Fruit fly (Drosophila melanogaster) whole organism, embryonic: ENCODE data around the gene idc.
A peak's percentile ranks its signal among the peaks of the same experiment; 100 is the strongest.

Source experiments
- Bteb2 ChIP-seq: fragments of 200-800 bp; sonication (Bioruptor generic); optimal IDR thresholded peaks from 2 replicates; lab custom pipeline; 2016; ENCODE audit warnings: missing biosample characterization, missing genetic modification characterization
- CG10431 ChIP-seq: fragments of 200-800 bp; sonication (Bioruptor generic); optimal IDR thresholded peaks from 3 replicates; lab custom pipeline; 2018; ENCODE audit warnings: missing biosample characterization, mild to moderate bottlenecking, missing genetic modification characterization
- CG10565 ChIP-seq: fragments of 200-800 bp; sonication (Bioruptor generic); optimal IDR thresholded peaks from 3 replicates; lab custom pipeline; 2016; ENCODE audit warnings: missing biosample characterization, mild to moderate bottlenecking, missing genetic modification characterization
- CG11456 ChIP-seq: fragments of 200-800 bp; sonication (Bioruptor generic); IDR thresholded peaks from 3 replicates; pipeline ENCODE4 v1.3.6; 2022; ENCODE audit warnings: missing biosample characterization, missing genetic modification characterization
- CG12769 ChIP-seq: fragments of 200-800 bp; sonication (Bioruptor generic); optimal IDR thresholded peaks from 2 replicates; lab custom pipeline; 2019; ENCODE audit warnings: missing biosample characterization, mild to moderate bottlenecking, missing genetic modification characterization, moderate library complexity
- CG13624 ChIP-seq: fragments of 200-800 bp; sonication (Bioruptor generic); optimal IDR thresholded peaks from 2 replicates; lab custom pipeline; 2016; ENCODE audit warnings: missing biosample characterization, missing genetic modification characterization
- CG14965 ChIP-seq: fragments of 200-800 bp; sonication (Bioruptor generic); optimal IDR thresholded peaks from 2 replicates; lab custom pipeline; 2016; ENCODE audit warnings: missing biosample characterization, missing genetic modification characterization, borderline replicate concordance
- CG3065 ChIP-seq: fragments of 200-800 bp; sonication (Bioruptor generic); optimal IDR thresholded peaks from 2 replicates; lab custom pipeline; 2016; ENCODE audit warnings: missing biosample characterization, missing genetic modification characterization
- CG34376 ChIP-seq: fragments of 200-800 bp; sonication (Bioruptor generic); optimal IDR thresholded peaks from 2 replicates; lab custom pipeline; 2018; ENCODE audit warnings: missing biosample characterization, mild to moderate bottlenecking, missing genetic modification characterization
- CG34422 ChIP-seq: fragments of 200-800 bp; sonication (Bioruptor generic); IDR thresholded peaks from 3 replicates; pipeline ENCODE4 v1.3.6; 2022; ENCODE audit warnings: missing biosample characterization, missing genetic modification characterization
- CG7839 ChIP-seq: fragments of 200-800 bp; sonication (Bioruptor generic); optimal IDR thresholded peaks from 3 replicates; lab custom pipeline; 2018; ENCODE audit warnings: missing biosample characterization, mild to moderate bottlenecking, missing genetic modification characterization, moderate library complexity
- CG8281 ChIP-seq: fragments of 200-800 bp; sonication (Bioruptor generic); optimal IDR thresholded peaks from 2 replicates; lab custom pipeline; 2018; ENCODE audit warnings: missing biosample characterization, mild to moderate bottlenecking, missing genetic modification characterization, moderate library complexity
- CG8359 ChIP-seq: fragments of 200-800 bp; sonication (Bioruptor generic); optimal IDR thresholded peaks from 2 replicates; lab custom pipeline; 2017; ENCODE audit warnings: missing biosample characterization, mild to moderate bottlenecking, missing genetic modification characterization, borderline replicate concordance
- Dip2 ChIP-seq: fragments of 200-800 bp; sonication (Bioruptor generic); IDR thresholded peaks from 2 replicates; pipeline ENCODE4 v1.3.6; 2022; ENCODE audit warnings: missing biosample characterization, missing genetic modification characterization
- Ets65A ChIP-seq: fragments of 200-800 bp; sonication (Bioruptor generic); peaks from one replicate; lab custom pipeline; 2016; ENCODE audit warnings: missing biosample characterization, missing genetic modification characterization
- GATAe ChIP-seq: fragments of 200-800 bp; sonication (Bioruptor generic); conservative IDR thresholded peaks from 2 replicates; pipeline ENCODE4 v1.3.6; 2022; ENCODE audit warnings: missing biosample characterization, missing genetic modification characterization
- Hr78 ChIP-seq, 2 experiments: fragments of 200-800 bp in 1 of 2; fragments of >200 bp in 1 of 2; sonication (Bioruptor generic) in 1 of 2; optimal IDR thresholded peaks; 2 replicates each; lab custom pipeline; 2017 to 2019; ENCODE audit warnings: missing biosample characterization in 2 of 2, missing genetic modification characterization in 2 of 2, mild to moderate bottlenecking in 1 of 2, moderate library complexity in 1 of 2
- Med ChIP-seq: fragments of 200-800 bp; sonication (Bioruptor generic); peaks from one replicate; lab custom pipeline; 2016; ENCODE audit warnings: missing biosample characterization, missing genetic modification characterization, mild to moderate bottlenecking, inconsistent platforms, moderate library complexity
- Sox100B ChIP-seq: fragments of 200-800 bp; sonication (Bioruptor generic); optimal IDR thresholded peaks from 3 replicates; lab custom pipeline; 2018; ENCODE audit warnings: missing biosample characterization, mild to moderate bottlenecking, missing genetic modification characterization
- Sry-β ChIP-seq: fragments of 200-800 bp; sonication (Bioruptor generic); optimal IDR thresholded peaks from 2 replicates; lab custom pipeline; 2018; ENCODE audit warnings: missing biosample characterization, mild to moderate bottlenecking, missing genetic modification characterization, moderate library complexity
- Vsx1 ChIP-seq: fragments of 200-800 bp; sonication (Bioruptor generic); optimal IDR thresholded peaks from 2 replicates; lab custom pipeline; 2017; ENCODE audit warnings: missing biosample characterization, mild to moderate bottlenecking, missing genetic modification characterization, missing genetic modification reagents
- ara ChIP-seq: fragments of 200-800 bp; sonication (Bioruptor generic); IDR thresholded peaks from 2 replicates; pipeline ENCODE4 v1.3.6; 2022; ENCODE audit warnings: missing biosample characterization, missing genetic modification characterization
- az2 ChIP-seq: fragments of 200-800 bp; sonication (Bioruptor generic); optimal IDR thresholded peaks from 3 replicates; lab custom pipeline; 2016; ENCODE audit warnings: missing biosample characterization, missing genetic modification characterization
- chinmo ChIP-seq: fragments of 200-800 bp; sonication (Bioruptor generic); IDR thresholded peaks from 4 replicates; pipeline ENCODE4 v1.3.6; 2022; ENCODE audit warnings: missing biosample characterization, missing genetic modification characterization; ENCODE audit not compliant: partially characterized antibody
- crc ChIP-seq: fragments of 200-800 bp; sonication (Bioruptor generic); optimal IDR thresholded peaks from 2 replicates; lab custom pipeline; 2016; ENCODE audit warnings: missing biosample characterization, missing genetic modification characterization
- cwo ChIP-seq: fragments of 200-800 bp; sonication (Bioruptor generic); optimal IDR thresholded peaks from 3 replicates; lab custom pipeline; 2017; ENCODE audit warnings: missing biosample characterization, missing genetic modification characterization, mild to moderate bottlenecking, moderate library complexity, missing genetic modification reagents
- dmrt11E ChIP-seq: fragments of 200-800 bp; sonication (Bioruptor generic); optimal IDR thresholded peaks from 3 replicates; lab custom pipeline; 2018; ENCODE audit warnings: missing biosample characterization, mild to moderate bottlenecking, missing genetic modification characterization, moderate library complexity
- exex ChIP-seq: fragments of 200-800 bp; sonication (Bioruptor generic); optimal IDR thresholded peaks from 4 replicates; lab custom pipeline; 2018; ENCODE audit warnings: missing biosample characterization, mild to moderate bottlenecking, missing genetic modification characterization, moderate library complexity
- fd3F ChIP-seq: fragments of 200-800 bp; sonication (Bioruptor generic); optimal IDR thresholded peaks from 2 replicates; lab custom pipeline; 2018; ENCODE audit warnings: missing biosample characterization, mild to moderate bottlenecking, missing genetic modification characterization, moderate library complexity
- ftz-f1 ChIP-seq: fragments of 200-800 bp; sonication (Bioruptor generic); optimal IDR thresholded peaks from 2 replicates; lab custom pipeline; 2016; ENCODE audit warnings: missing biosample characterization, missing genetic modification characterization
- gce ChIP-seq: fragments of 200-800 bp; sonication (Bioruptor generic); IDR thresholded peaks from 3 replicates; pipeline ENCODE4 v1.3.6; 2022; ENCODE audit warnings: missing biosample characterization, missing genetic modification characterization
- grau ChIP-seq: fragments of 200-800 bp; optimal IDR thresholded peaks from 3 replicates; lab custom pipeline; 2019; ENCODE audit warnings: missing biosample characterization, mild to moderate bottlenecking, missing genetic modification characterization, moderate library complexity
- grn ChIP-seq: fragments of 200-800 bp; sonication (Bioruptor generic); optimal IDR thresholded peaks from 3 replicates; lab custom pipeline; 2017; ENCODE audit warnings: missing biosample characterization, missing genetic modification characterization
- ind ChIP-seq: fragments of 200-800 bp; sonication (Bioruptor generic); optimal IDR thresholded peaks from 3 replicates; lab custom pipeline; 2016; ENCODE audit warnings: missing biosample characterization, missing genetic modification characterization
- lab ChIP-seq: fragments of 200-800 bp; sonication (Bioruptor generic); optimal IDR thresholded peaks from 3 replicates; lab custom pipeline; 2017; ENCODE audit warnings: missing biosample characterization, missing genetic modification characterization, mild to moderate bottlenecking, moderate library complexity, missing genetic modification reagents
- mirr ChIP-seq: fragments of 200-800 bp; sonication (Bioruptor generic); optimal IDR thresholded peaks from 3 replicates; lab custom pipeline; 2018; ENCODE audit warnings: missing biosample characterization, mild to moderate bottlenecking, missing genetic modification characterization
- sd ChIP-seq: fragments of 200-800 bp; sonication (Bioruptor generic); optimal IDR thresholded peaks from 3 replicates; lab custom pipeline; 2018; ENCODE audit warnings: missing biosample characterization, mild to moderate bottlenecking, missing genetic modification characterization, moderate library complexity
- sens ChIP-seq: fragments of 200-800 bp; sonication (Bioruptor generic); peaks from one replicate; lab custom pipeline; 2016; ENCODE audit warnings: missing biosample characterization, missing genetic modification characterization
- sens-2 ChIP-seq: fragments of 200-800 bp; sonication (Bioruptor generic); IDR thresholded peaks from 2 replicates; pipeline ENCODE4 v1.3.6; 2022; ENCODE audit warnings: missing biosample characterization, missing genetic modification characterization
- sr ChIP-seq: fragments of 200-800 bp; sonication (Bioruptor generic); IDR thresholded peaks from 3 replicates; pipeline ENCODE4 v1.3.6; 2022; ENCODE audit warnings: missing biosample characterization, missing genetic modification characterization
- sug ChIP-seq: fragments of 200-800 bp; optimal IDR thresholded peaks from 2 replicates; lab custom pipeline; 2019; ENCODE audit warnings: missing biosample characterization, mild to moderate bottlenecking, missing genetic modification characterization, moderate library complexity
- tap ChIP-seq: fragments of 200-800 bp; optimal IDR thresholded peaks from 3 replicates; lab custom pipeline; 2019; ENCODE audit warnings: missing biosample characterization, mild to moderate bottlenecking, missing genetic modification characterization, moderate library complexity
- vnd ChIP-seq: fragments of 200-800 bp; sonication (Bioruptor generic); IDR thresholded peaks from 3 replicates; pipeline ENCODE4 v1.3.6; 2022; ENCODE audit warnings: missing biosample characterization, missing genetic modification characterization; ENCODE audit not compliant: partially characterized antibody
- zen ChIP-seq: fragments of 200-800 bp; sonication (Bioruptor generic); optimal IDR thresholded peaks from 3 replicates; lab custom pipeline; 2018; ENCODE audit warnings: missing biosample characterization, mild to moderate bottlenecking, missing genetic modification characterization, moderate library complexity

idc gene

DNA sequence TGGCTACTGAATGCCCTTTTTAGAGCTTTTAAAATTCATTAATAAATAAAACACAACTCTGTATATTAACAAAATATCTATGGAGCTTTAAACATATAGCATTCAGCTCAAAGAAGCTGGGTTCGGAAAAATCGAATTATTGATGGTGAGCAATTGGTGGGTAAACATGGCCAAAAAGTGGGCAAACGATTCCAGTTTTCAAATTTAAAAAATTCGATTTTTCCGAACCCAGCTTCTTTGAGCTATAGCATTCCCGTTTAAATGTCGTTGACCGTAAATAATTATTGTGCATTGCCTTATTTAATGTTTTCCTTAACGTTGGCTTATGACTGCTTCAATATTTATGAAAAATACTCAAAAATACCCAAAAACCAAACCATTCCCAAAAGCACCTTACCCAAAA lies 30.0 kb upstream of the idc start (continued):
- TF ChIP-seq grau (tag; lab: Kevin White, UChicago), result peak; percentile 9
- no peak for TF ChIP-seq CG10565
- peak; percentile 38 for TF ChIP-seq CG7839 (tag; lab: Kevin White, UChicago)
- TF ChIP-seq Sry-β (GFP tag; lab: Kevin White, UChicago), result no peak
- TF ChIP-seq Sox100B (GFP tag; lab: Kevin White, UChicago), result peak; percentile 56

- TF ChIP-seq fd3F (GFP tag; lab: Kevin White, UChicago), result no peak
- TF ChIP-seq Ets65A (GFP tag; lab: Kevin White, UChicago), result peak; percentile 62
- TF ChIP-seq CG3065 (GFP tag; lab: Kevin White, UChicago), result peak; percentile 15
- TF ChIP-seq CG12769 (tag; lab: Kevin White, UChicago), result peak; percentile 62
- TF ChIP-seq sd (tag; lab: Kevin White, UChicago), result peak; percentile 69
- TF ChIP-seq Med (GFP tag; lab: Kevin White, UChicago), result peak; percentile 79
- peak; percentile 31; the same call in 1 of the 3 replicates for TF ChIP-seq sr
- no peak for TF ChIP-seq Bteb2 (GFP tag; lab: Kevin White, UChicago)
- TF ChIP-seq cwo (GFP tag; lab: Kevin White, UChicago), result peak; percentile 36
These were observed 26.9 kb upstream of the idc start for dm6 chr3R:20004697-20005096.

DNA sequence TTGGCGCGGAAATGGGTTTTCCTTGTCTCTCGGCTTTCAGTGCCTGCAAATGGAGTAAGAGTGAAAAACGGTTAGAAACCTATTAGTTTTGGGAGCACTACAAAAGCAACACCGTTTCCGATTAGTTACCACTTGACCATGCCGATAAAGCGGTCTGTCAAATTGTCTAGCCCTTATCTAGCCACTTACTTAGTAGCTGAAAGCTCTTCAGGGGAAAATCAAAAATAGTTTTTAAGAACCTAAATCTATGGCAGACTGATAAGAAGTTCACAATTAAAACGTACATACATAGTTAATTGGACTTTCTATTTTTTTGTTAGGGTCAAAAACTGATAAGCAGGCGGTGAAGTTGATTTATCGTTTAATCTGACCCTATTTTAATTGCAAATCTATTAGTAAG lies 25.0 kb upstream of the idc start:
- TF ChIP-seq gce (GFP tag; lab: Robert Waterston, UW) (no peak), Vsx1 (GFP tag; lab: Kevin White, UChicago) (peak; percentile 67), exex (tag; lab: Kevin White, UChicago) (peak; percentile 98), GATAe (peak; percentile 68), Hr78 (GFP tag; optimal IDR thresholded peaks at IDR 0.05; lab: Kevin White, UChicago) (peak in 1 of 2 experiments; percentile 65), Dip2 (GFP tag; lab: Robert Waterston, UW) (no peak), sens (GFP tag; lab: Kevin White, UChicago) (peak; percentile 2), sens-2 (peak; percentile 32; the same call in 1 of the 2 replicates), CG34376 (GFP tag; lab: Kevin White, UChicago) (peak; percentile 35), sug (peak; percentile 82), mirr (GFP tag; lab: Kevin White, UChicago) (peak; percentile 91), CG10431 (GFP tag; lab: Kevin White, UChicago) (no peak), chinmo (GFP tag; lab: Robert Waterston, UW) (0 out of 4 replicates have a peak, but pooled peaks have one; percentile 31), CG34422 (GFP tag; lab: Robert Waterston, UW) (no peak), CG11456 (GFP tag; lab: Robert Waterston, UW) (no peak), CG12769 (tag; lab: Kevin White, UChicago) (peak; percentile 23), lab (GFP tag; lab: Kevin White, UChicago) (peak; percentile 36), grn (GFP tag; lab: Kevin White, UChicago) (peak; percentile 74), vnd (GFP tag; lab: Robert Waterston, UW) (peak; percentile 41; the same call in 1 of the 3 replicates)

DNA sequence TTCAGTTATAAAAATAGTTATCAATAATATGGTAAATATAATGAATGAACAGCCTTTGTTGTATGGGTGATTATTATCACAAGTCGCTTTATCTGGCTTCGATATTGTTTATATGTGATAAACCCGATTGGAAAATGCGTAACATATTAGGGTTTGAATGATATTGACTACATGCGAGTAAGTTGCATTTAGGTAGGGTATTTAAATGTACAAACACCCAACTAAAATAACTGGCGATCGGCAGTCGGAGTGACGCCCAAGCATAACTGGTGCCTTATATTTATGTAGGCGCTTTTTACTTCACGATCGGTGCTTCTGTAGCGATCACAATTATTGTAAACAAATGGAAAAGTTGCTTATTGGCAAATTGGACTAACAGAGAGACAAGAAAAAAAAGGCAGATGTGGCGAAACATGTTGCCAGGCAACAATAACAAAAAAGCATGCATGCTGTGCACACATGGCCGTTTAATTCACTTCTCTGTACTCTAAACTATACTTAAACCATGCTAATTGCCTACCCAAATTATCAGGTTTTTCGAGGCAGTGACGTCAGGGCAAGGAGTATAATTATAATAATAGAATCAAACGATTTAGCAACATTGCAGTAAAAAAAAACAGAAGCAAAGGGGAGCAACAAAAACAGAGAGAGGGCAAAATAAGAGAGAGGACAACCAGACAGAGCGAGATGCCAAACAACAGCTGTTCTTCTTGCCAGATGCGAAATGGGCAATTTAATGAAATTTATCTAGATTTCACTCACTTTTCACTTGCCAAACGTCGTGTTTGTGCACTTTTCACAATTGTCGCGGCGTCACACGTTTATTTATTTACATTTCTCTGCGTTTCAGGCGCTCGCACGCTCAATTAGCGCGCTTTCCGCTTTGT lies 24.0 kb upstream of the idc start:
- no peak for TF ChIP-seq ind (GFP tag; lab: Kevin White, UChicago)
- TF ChIP-seq zen, result no peak
- no peak for TF ChIP-seq tap (tag; lab: Kevin White, UChicago)
- no peak for TF ChIP-seq ara (GFP tag; lab: Robert Waterston, UW)
- TF ChIP-seq dmrt11E (tag; lab: Kevin White, UChicago), result no peak
- TF ChIP-seq az2 (GFP tag; lab: Kevin White, UChicago), result no peak
- no peak for TF ChIP-seq CG14965
- no peak for TF ChIP-seq CG8281 (tag; lab: Kevin White, UChicago)
- no peak for TF ChIP-seq ftz-f1
- TF ChIP-seq CG13624, result no peak
- TF ChIP-seq crc (GFP tag; lab: Kevin White, UChicago), result no peak
- no peak for TF ChIP-seq CG8359
